Fruit fly (Drosophila melanogaster): ENCODE results near the gene SP1029.

The SP1029 gene

dm6 chr3R:29204612-29205480 lies 45.4 kb downstream of the SP1029 start (continued):
- TF ChIP-seq CG4282 (GFP tag; optimal IDR thresholded peaks at IDR 0.05) (no peak), Sox100B (GFP tag; optimal IDR thresholded peaks at IDR 0.05) (peak; percentile 78), lilli (GFP tag; optimal IDR thresholded peaks at IDR 0.05) (peak; percentile 55), Nf-YA (GFP tag; IDR thresholded peaks at IDR 0.05) (peak; percentile 71), Fer1 (GFP tag; optimal IDR thresholded peaks at IDR 0.05) (peak; percentile 65), seq (GFP tag; IDR thresholded peaks at IDR 0.05) (peak; percentile 44; the same call in 1 of the 2 replicates), CG7357 (GFP tag; IDR thresholded peaks at IDR 0.05) (peak; percentile 64; the same call in 2 of the 3 replicates), CG13624 (GFP tag; optimal IDR thresholded peaks at IDR 0.05) (peak; percentile 19), pros (GFP tag; optimal IDR thresholded peaks at IDR 0.05) (peak; percentile 30), CG5180 (GFP tag; optimal IDR thresholded peaks at IDR 0.05) (peak; percentile 65), phol (tag; optimal IDR thresholded peaks at IDR 0.05) (peak; percentile 87), CG14014 (GFP tag; IDR thresholded peaks at IDR 0.05) (0 out of 2 replicates have a peak, but pooled peaks have one; percentile 11), Mad (GFP tag; optimal IDR thresholded peaks at IDR 0.05) (peak; percentile 45), Nf-YB (GFP tag; optimal IDR thresholded peaks at IDR 0.05) (peak; percentile 46), psq (GFP tag; optimal IDR thresholded peaks at IDR 0.05) (peak; percentile 18), CG2120 (GFP tag; optimal IDR thresholded peaks at IDR 0.05) (peak; percentile 15), mld (GFP tag; IDR thresholded peaks at IDR 0.05; ENCODE audit: partially characterized antibody) (no peak), CG13287 (GFP tag; IDR thresholded peaks at IDR 0.05; ENCODE audit: partially characterized antibody) (no peak), stc (GFP tag; IDR thresholded peaks at IDR 0.05) (peak; percentile 79), Bdp1 (GFP tag; optimal IDR thresholded peaks at IDR 0.05) (peak; percentile 55), org-1 (GFP tag; optimal IDR thresholded peaks at IDR 0.05) (peak; percentile 65), B-H1 (GFP tag; IDR thresholded peaks at IDR 0.05) (peak; percentile 66), fd3F (GFP tag; optimal IDR thresholded peaks at IDR 0.05) (peak; percentile 17), CG2202 (tag; optimal IDR thresholded peaks at IDR 0.05) (peak; percentile 66), Pdp1 (GFP tag; optimal IDR thresholded peaks at IDR 0.05) (peak; percentile 71 to 75), CG30431 (GFP tag; optimal IDR thresholded peaks at IDR 0.05) (peak; percentile 68), D19B (GFP tag; optimal IDR thresholded peaks at IDR 0.05) (peak; percentile 6), en (GFP tag; optimal IDR thresholded peaks at IDR 0.05) (peak; percentile 69), CG6272 (GFP tag; IDR thresholded peaks at IDR 0.05) (peak; percentile 66), lola (GFP tag; optimal IDR thresholded peaks at IDR 0.05) (peak in 1 of 3 experiments; percentile 80), CG18262 (tag; optimal IDR thresholded peaks at IDR 0.05) (peak; percentile 86), oc (tag; optimal IDR thresholded peaks at IDR 0.05) (peak; percentile 86), wor (GFP tag; IDR thresholded peaks at IDR 0.05) (peak; percentile 78), tll (GFP tag; optimal IDR thresholded peaks at IDR 0.05) (no peak), CG16779 (GFP tag; IDR thresholded peaks at IDR 0.05) (0 out of 2 replicates have a peak, but pooled peaks have one; percentile 46), CG11560 (tag; IDR thresholded peaks at IDR 0.05) (0 out of 3 replicates have a peak, but pooled peaks have one; percentile 44), Scr (GFP tag; IDR thresholded peaks at IDR 0.05; ENCODE audit: partially characterized antibody) (no peak), inv (GFP tag; IDR thresholded peaks at IDR 0.05; ENCODE audit: partially characterized antibody) (no peak), otp (GFP tag; IDR thresholded peaks at IDR 0.05) (peak; percentile 80), CG2875 (GFP tag; optimal IDR thresholded peaks at IDR 0.05) (peak; percentile 81), C15 (GFP tag; IDR thresholded peaks at IDR 0.05) (no peak), dmrt99B (tag; optimal IDR thresholded peaks at IDR 0.05) (peak; percentile 88), Lhr (GFP tag; optimal IDR thresholded peaks at IDR 0.05) (peak; percentile 56), Trl (optimal IDR thresholded peaks at IDR 0.05) (no peak), Trl (GFP tag; optimal IDR thresholded peaks at IDR 0.05) (peak; percentile 74), gt (GFP tag; IDR thresholded peaks at IDR 0.05) (peak; percentile 49; the same call in 1 of the 2 replicates), crol (GFP tag; IDR thresholded peaks at IDR 0.05) (peak; percentile 40; the same call in 1 of the 2 replicates), CG9727 (GFP tag; optimal IDR thresholded peaks at IDR 0.05) (peak; percentile 62)
